Worm (Caenorhabditis elegans): Measurements from ENCODE around the gene H37A05.2.

The H37A05.2 gene

DNA sequence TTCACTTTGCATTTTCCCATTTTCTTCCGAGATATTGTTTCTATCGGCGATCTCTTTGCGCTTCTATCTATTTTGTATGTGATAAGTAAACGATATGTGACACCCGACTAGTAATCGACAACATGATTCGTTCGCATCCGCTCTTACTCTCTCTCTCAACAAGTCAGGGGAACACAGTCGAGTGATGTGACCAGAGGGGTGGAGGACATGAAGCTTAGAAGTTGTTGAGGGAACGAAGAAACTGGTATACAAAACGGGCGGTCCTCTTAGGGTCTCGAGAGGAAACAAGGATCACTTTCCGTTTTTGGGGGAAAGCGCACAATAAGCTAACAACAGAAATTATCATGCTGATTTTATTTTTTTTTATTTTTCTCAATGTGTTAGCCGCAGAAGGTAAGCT, 41.0 kb downstream of the H37A05.2 start, which contains the start of gene F53F4.4:
F53F4.4 (plus strand) TSS at position 301 of the 400 bp plus-strand sequence.
- TF ChIP-seq dao-5 (tag; optimal IDR thresholded peaks at IDR 0.05): no peak
- TF ChIP-seq W03F9.2 (tag; optimal IDR thresholded peaks at IDR 0.05): no peak
- no peak for TF ChIP-seq him-1 (tag; optimal IDR thresholded peaks at IDR 0.05)

ce11 chrV:13591504-13592174, 42.4 kb downstream of the H37A05.2 start, which contains the start of gene tbcb-1:
Gene tbcb-1, plus strand, starts transcription at chrV:13592124.
- peak; percentile 23 for TF ChIP-seq W03F9.2 (tag; optimal IDR thresholded peaks at IDR 0.05)
- TF ChIP-seq dao-5 (tag; optimal IDR thresholded peaks at IDR 0.05): no peak
- TF ChIP-seq him-1 (tag; optimal IDR thresholded peaks at IDR 0.05): no peak

ce11 chrV:13589494-13590176, 44.4 kb downstream of the H37A05.2 start, which contains the start of the genes F53F4.2 and F53F4.18:
Gene F53F4.2, minus strand, starts transcription at chrV:13589594.
Gene F53F4.18, plus strand, starts transcription at chrV:13590126.
- TF ChIP-seq W03F9.2 (tag; optimal IDR thresholded peaks at IDR 0.05) (no peak), him-1 (tag; optimal IDR thresholded peaks at IDR 0.05) (no peak), dao-5 (tag; optimal IDR thresholded peaks at IDR 0.05) (no peak)

DNA sequence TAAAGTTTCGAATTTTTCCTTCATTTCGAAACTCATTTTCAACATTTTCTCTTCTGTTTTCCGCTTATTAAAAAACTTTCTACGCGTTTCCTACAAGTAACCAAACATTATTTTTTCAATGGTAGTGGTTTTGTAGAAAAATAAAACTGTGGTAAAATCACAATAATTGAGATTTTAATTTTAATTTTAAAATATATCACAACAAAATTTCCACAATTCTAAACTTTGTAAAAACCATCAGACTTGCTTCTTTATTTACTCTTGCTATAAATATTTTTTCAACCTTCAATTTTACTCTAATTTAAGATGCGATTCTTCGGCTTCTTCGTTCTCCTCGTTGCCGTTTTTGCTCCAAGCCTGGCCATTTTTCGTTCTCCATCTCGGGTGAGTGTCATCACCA, 46.1 kb downstream of the H37A05.2 start, which contains the start of gene F53F4.17:
F53F4.17 (plus strand) TSS at position 301 of the 400 bp plus-strand sequence.
- TF ChIP-seq dao-5 (tag; optimal IDR thresholded peaks at IDR 0.05) (no peak), him-1 (tag; optimal IDR thresholded peaks at IDR 0.05) (no peak)

DNA sequence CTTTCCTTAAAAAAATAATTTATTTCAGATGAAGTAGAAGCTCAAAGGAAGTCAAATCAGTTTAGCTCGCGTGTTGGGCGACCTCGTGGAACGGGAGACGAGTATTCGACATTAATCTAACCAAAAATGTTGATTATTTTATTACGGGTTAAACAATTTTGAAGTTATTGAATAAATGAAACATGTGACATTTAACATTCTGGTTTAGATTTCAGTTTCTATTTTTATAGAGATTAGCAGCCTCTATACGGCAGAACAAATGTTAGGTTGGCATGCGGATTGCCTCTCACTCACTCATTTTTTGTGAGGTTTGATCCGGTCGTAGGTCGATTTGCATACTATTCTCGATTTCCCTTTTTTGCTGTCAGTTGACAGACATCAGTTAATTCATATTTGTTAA, 49.6 kb downstream of the H37A05.2 start, which contains the start of gene F53F4.1:
F53F4.1 (plus strand) TSS at position 301 of the 400 bp plus-strand sequence.
- no peak for TF ChIP-seq him-1 (tag; optimal IDR thresholded peaks at IDR 0.05)
- no peak for TF ChIP-seq dao-5 (tag; optimal IDR thresholded peaks at IDR 0.05)
- no peak for TF ChIP-seq W03F9.2 (tag; optimal IDR thresholded peaks at IDR 0.05)

ce11 chrV:13580696-13581095, 53.4 kb downstream of the H37A05.2 start, which contains the start of gene C50B8.5:
Gene C50B8.5, plus strand, starts transcription at chrV:13580968.
- no peak for TF ChIP-seq dao-5 (tag; optimal IDR thresholded peaks at IDR 0.05)
- TF ChIP-seq W03F9.2 (tag; optimal IDR thresholded peaks at IDR 0.05): no peak
- no peak for TF ChIP-seq him-1 (tag; optimal IDR thresholded peaks at IDR 0.05)
